Fruit fly (Drosophila melanogaster): ENCODE data around the gene CanB.
A peak's percentile ranks its signal among the peaks of the same experiment; 100 is the strongest.

The CanB gene

DNA sequence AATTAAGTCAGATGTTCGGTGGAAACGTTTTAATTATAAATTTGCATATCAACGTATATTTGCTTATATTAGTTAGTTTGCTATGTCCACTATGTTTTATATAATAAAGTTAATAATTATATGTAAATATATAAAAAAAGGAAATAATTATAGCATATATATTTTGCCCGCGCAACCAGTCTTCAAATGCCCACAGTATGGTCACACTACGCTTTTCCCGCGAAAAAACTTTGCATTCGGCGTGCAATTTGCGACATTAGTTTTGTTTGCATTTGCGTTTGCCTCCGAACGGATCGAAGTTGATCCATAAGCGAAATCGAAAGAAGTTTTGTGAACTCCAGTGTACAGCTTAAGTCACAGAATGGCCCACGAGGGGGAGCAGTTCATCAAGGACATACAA, 8.7 kb upstream of the CanB start, which contains the start of gene Mcm3:
Gene Mcm3 (plus strand): TSS at position 220 of the 400 bp plus-strand sequence.
- no peak for TF ChIP-seq CG17801 (GFP tag; optimal IDR thresholded peaks at IDR 0.05; ENCODE audit: partially characterized antibody)

DNA sequence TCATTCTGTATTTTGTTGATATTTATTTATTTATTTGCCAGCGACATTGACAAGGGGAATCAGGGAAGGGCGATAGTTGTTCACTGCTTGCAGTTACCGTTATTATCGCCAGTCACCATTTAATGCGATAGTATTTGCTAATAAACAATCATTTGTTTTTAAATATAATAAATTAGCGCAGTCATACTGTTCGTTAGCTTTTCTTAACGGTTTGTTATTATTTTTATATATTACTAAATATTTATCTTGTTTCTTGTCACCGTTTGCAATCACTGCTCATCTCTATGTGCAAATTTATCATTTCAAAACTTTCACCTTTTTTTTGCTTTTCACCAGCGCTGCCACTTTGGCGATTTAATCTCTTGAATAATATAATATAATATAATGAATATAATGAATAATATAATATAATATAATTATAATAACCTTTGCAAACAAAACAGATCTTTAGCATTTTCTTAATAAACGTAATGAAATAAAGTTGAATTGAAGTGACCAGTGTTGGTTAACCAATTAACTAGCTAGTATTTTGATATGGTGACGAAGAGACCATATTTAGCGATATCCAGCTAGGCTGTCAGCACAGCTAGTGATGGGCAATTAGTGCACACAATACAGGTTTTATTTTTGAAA, 2.9 kb upstream of the CanB start, which contains the start of the genes CG3309 and XRCC1:
Gene CG3309 (minus strand): TSS at position 82 of the 633 bp plus-strand sequence.
Gene XRCC1 (plus strand): TSS at position 611 of the 633 bp plus-strand sequence.
- TF ChIP-seq CG17801 (GFP tag; optimal IDR thresholded peaks at IDR 0.05; ENCODE audit: partially characterized antibody), result peak; percentile 39

dm6 chrX:5336722-5337121, 4.4 kb downstream of the CanB start:
- no peak for TF ChIP-seq CG17801 (GFP tag; optimal IDR thresholded peaks at IDR 0.05; ENCODE audit: partially characterized antibody)

DNA sequence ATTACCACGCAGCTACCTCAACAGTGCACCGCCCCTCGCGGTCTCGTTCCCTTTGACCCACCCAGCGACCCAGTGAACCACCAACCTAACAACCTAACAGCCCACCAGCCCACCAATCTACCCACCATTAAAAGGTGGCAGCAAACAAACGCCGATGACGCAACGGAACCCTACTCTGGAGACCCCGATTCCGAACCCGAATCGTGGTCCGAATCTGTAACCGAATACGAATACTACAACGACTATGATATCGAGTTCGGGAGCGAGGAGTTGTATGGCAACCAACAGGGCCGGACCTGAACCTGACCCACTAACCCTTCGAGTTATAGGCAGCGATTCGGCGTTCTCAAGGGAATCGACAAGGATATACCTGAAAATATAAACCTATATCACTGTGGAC, 5.0 kb downstream of the CanB start:
- TF ChIP-seq CG17801 (GFP tag; optimal IDR thresholded peaks at IDR 0.05; ENCODE audit: partially characterized antibody), result no peak

DNA sequence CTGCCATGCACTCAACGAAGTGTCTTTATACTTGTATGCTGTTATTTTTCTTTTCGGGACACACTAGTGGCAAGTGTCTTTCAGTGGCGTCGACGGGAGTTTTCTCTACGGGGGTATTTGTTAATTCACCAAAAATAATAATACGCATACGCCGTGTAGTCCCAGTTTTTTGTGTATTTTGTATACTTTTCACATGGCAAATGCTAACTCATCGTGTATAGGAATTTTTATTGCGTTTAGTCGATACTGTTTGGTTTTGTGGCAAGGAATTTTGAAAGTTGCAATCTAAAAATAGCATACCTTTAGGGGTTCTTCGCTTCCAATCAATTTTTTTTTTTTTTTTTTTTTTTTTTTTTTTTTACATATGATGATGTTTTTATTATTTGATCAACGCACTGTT, 6.1 kb downstream of the CanB start:
- TF ChIP-seq CG17801 (GFP tag; optimal IDR thresholded peaks at IDR 0.05; ENCODE audit: partially characterized antibody), result no peak

DNA sequence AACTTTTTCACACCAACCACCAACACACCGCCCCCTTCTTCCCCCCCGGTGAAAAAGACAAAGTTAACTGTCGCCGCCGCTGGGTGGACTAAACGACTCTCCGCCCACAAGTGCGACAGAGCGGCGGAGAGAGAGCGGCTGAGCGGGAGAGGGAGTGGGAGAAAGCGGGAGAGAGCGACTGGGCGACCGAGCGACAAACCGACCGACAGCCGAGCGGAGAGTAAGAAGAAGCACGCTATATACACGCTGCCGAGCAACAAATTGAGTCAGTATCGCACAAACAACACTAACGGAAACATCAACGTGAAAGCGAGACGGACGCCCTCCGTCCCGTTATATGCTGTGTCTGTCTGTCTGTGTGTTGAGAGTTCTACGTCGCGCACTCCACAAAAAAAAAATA, 7.7 kb downstream of the CanB start, which contains the start of gene SK:
Gene SK (plus strand): TSS at position 267 of the 400 bp plus-strand sequence.
- TF ChIP-seq CG17801 (GFP tag; optimal IDR thresholded peaks at IDR 0.05; ENCODE audit: partially characterized antibody), result no peak

- no peak for TF ChIP-seq CG17801 (GFP tag; optimal IDR thresholded peaks at IDR 0.05; ENCODE audit: partially characterized antibody)
Measured at dm6 chrX:5349899-5350575, 17.7 kb downstream of the CanB start.

DNA sequence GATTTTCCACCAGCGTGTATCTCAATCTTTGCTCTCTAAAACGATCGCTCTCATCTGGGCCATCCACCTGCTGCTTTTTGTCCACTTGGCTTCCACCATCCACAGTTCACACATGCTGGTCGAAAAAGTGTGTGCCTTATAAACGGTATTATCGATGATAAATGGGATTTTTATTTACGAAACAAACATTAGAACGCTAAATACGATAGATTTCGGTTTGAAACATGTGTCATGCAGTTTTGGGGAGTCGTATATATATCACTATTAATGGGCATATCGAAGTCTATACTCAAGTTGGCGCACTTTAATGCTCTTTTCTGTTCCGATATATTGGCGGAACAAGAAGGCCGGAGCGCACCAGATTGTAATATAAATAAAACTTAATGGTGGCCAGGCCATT, 24.7 kb downstream of the CanB start:
- no peak for TF ChIP-seq CG17801 (GFP tag; optimal IDR thresholded peaks at IDR 0.05; ENCODE audit: partially characterized antibody)

DNA sequence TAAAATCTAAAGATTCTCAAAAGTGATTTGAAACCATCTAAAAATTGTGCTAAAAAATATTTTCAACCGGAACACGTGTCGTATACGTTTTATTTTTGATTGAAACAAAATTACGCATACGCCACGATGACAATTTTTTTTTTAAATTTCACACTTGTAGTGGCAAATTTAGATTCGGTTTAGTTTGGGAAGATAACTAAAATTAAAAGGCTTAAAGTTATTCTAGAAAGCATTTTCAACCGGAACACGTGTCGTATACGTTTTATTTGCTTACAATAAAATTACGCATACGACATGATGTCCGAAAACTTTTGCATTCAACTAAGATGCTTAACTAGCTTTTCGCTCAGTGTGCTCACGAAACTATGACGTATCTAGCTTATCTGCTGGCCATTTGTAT, 26.5 kb downstream of the CanB start:
- no peak for TF ChIP-seq CG17801 (GFP tag; optimal IDR thresholded peaks at IDR 0.05; ENCODE audit: partially characterized antibody)

DNA sequence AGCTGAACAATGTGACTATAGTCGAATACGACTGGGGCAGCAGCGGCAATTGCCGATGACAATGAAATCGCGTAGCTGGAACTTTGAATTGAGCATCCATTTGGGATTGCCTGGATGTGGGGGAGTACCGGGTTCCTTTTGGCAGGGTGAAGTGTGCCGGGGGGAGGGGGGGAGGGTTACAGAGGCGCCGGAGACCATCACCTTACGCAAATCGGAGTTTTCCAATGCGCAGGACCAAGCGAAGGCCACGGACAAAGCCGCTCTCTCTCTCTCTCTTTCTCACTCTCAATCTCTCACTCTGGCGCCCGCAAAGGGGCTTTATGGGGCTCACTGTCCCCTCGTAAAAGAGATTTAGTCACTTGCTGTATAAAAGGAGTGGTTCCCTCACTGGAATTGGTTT, 30.8 kb downstream of the CanB start:
- no peak for TF ChIP-seq CG17801 (GFP tag; optimal IDR thresholded peaks at IDR 0.05; ENCODE audit: partially characterized antibody)

DNA sequence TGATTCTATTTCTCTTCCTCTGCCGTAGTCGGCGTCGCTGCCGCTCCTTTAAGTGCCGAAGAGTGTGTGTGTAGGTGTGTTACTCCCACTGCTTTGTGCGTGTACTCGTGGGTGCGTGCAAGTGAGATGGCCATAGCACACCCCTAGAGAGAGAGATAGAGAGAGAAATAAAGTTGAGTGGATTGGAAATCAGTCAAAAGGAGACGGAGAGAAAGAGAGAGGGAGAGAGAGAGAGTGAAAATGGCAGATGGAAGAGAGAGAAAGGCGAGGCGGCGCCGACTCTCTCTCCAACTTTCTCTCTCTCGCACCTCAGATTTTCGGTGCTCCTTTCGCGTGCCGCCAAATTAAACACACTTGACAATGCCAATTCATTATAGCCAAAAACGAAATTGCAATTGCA, 31.7 kb downstream of the CanB start:
- no peak for TF ChIP-seq CG17801 (GFP tag; optimal IDR thresholded peaks at IDR 0.05; ENCODE audit: partially characterized antibody)

DNA sequence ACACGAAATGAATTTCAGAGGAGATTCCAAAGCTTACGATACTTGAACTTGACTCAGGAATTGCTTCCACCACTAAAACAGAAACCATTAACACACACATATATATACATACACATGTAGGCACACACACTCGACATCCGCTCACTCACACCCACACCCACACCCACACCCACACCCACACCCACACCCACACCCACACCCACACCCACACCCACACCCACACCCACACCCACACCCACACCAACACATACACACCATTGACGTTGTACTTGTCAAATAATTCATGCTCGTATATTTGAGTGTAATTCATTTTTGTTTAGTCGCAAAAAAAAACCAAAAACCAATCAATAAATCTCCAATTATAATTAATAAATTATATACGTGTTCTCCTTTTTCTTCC, 50.2 kb downstream of the CanB start:
- TF ChIP-seq CG17801 (GFP tag; optimal IDR thresholded peaks at IDR 0.05; ENCODE audit: partially characterized antibody), result no peak

All from ovary, adult (tissue).